Worm (Caenorhabditis elegans) whole organism, mixed stage, embryonic: Measurements from ENCODE around the gene ZC443.7.

Source experiments
- bed-3 ChIP-seq: fragments of 200-800 bp; sonication (Bioruptor generic); optimal IDR thresholded peaks from 3 replicates; lab custom pipeline; 2018; ENCODE audit warnings: mild to moderate bottlenecking, missing genetic modification characterization, moderate library complexity, missing compliant biosample characterization
- lsy-2 ChIP-seq: fragments of 150-350 bp; optimal IDR thresholded peaks from 2 replicates; lab custom pipeline; 2014; ENCODE audit warnings: missing biosample characterization, missing genetic modification characterization
- mep-1 ChIP-seq: fragments of 150-350 bp; optimal IDR thresholded peaks from 2 replicates; lab custom pipeline; 2017; ENCODE audit warnings: missing biosample characterization, missing genetic modification reagents, missing genetic modification characterization, inconsistent platforms
- nhr-237 ChIP-seq: fragments of 150-350 bp; optimal IDR thresholded peaks from 2 replicates; lab custom pipeline; 2014; ENCODE audit warnings: missing biosample characterization, missing genetic modification characterization
- nhr-28 ChIP-seq: fragments of 150-350 bp; optimal IDR thresholded peaks from 2 replicates; lab custom pipeline; 2014; ENCODE audit warnings: missing biosample characterization, missing genetic modification characterization
- nhr-76 ChIP-seq: sonication (generic microtip); optimal IDR thresholded peaks from 2 replicates; lab custom pipeline; 2017; ENCODE audit warnings: missing biosample characterization, missing genetic modification characterization
- pha-4 ChIP-seq: fragments of 150-350 bp; optimal IDR thresholded peaks from 2 replicates; lab custom pipeline; 2018; ENCODE audit warnings: missing biosample characterization, missing genetic modification reagents, missing genetic modification characterization
- sptf-1 ChIP-seq: sonication (generic microtip); optimal IDR thresholded peaks from 2 replicates; lab custom pipeline; 2017; ENCODE audit warnings: mild to moderate bottlenecking, missing genetic modification characterization, moderate library complexity, missing compliant biosample characterization
- unc-39 ChIP-seq: fragments of 150-350 bp; optimal IDR thresholded peaks from 2 replicates; lab custom pipeline; 2014; ENCODE audit warnings: missing biosample characterization, missing genetic modification characterization
- unc-62 ChIP-seq: fragments of 150-350 bp; optimal IDR thresholded peaks from 2 replicates; lab custom pipeline; 2014; ENCODE audit warnings: missing biosample characterization, missing genetic modification reagents, missing genetic modification characterization
- ztf-11 ChIP-seq: fragments of 150-350 bp; optimal IDR thresholded peaks from 2 replicates; lab custom pipeline; 2014; ENCODE audit warnings: missing biosample characterization, missing genetic modification characterization

- no peak for TF ChIP-seq unc-62
- TF ChIP-seq unc-39 (tag; lab: Kevin White, UChicago) = no peak
- TF ChIP-seq sptf-1 (tag; lab: Kevin White, UChicago) = no peak
- TF ChIP-seq mep-1 (tag; lab: Kevin White, UChicago) = no peak
- TF ChIP-seq lsy-2 (tag; lab: Kevin White, UChicago) = no peak
- TF ChIP-seq nhr-76 (tag; lab: Kevin White, UChicago) = no peak
- TF ChIP-seq nhr-28 (tag; lab: Kevin White, UChicago) = no peak
- no peak for TF ChIP-seq pha-4 (tag; lab: Kevin White, UChicago)
- TF ChIP-seq ztf-11 (tag; lab: Kevin White, UChicago) = no peak
- TF ChIP-seq nhr-237 = no peak
- TF ChIP-seq bed-3 (GFP tag; lab: Kevin White, UChicago) = no peak
These were observed 46.1 kb downstream of the ZC443.7 start for ce11 chrV:12852355-12852754.
